Fruit fly (Drosophila melanogaster): ENCODE results near the gene Ets65A.

DNA sequence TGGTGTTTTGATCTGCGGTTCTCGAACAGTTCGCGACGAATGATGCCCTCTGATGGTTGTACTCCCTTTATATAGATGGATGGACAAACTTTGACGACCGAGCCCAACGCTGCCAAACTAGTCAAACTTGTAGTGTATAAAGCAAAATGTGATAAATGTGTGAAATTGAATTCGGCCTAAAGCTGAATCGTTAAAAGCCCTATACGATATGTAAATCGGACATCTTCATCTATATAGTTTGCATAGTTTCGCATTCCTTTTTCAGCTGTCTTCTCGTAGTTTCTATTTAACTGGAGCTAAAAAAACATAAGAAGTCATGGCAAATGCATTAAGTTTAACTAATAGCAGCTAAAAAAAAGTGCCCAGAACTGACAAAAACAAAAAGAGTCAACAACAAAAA, 36.1 kb downstream of the Ets65A start, which contains the start of gene Lcp65Ag2:
- TF ChIP-seq Dif (GFP tag; optimal IDR thresholded peaks at IDR 0.05; ENCODE audit: partially characterized antibody) (no peak), Jra (GFP tag; optimal IDR thresholded peaks at IDR 0.05) (no peak), GATAd (GFP tag; optimal IDR thresholded peaks at IDR 0.05) (no peak), Rel (GFP tag; optimal IDR thresholded peaks at IDR 0.05) (no peak), Rel (tag; optimal IDR thresholded peaks at IDR 0.05) (no peak), sv (GFP tag; optimal IDR thresholded peaks at IDR 0.05) (no peak), Hr78 (GFP tag; optimal IDR thresholded peaks at IDR 0.05) (no peak), CrebA (GFP tag; optimal IDR thresholded peaks at IDR 0.05; ENCODE audit: borderline replicate concordance) (no peak), brk (GFP tag; optimal IDR thresholded peaks at IDR 0.05) (no peak), Myc (optimal IDR thresholded peaks at IDR 0.05) (no peak), lola (GFP tag; optimal IDR thresholded peaks at IDR 0.05) (no peak), Abd-B (GFP tag; optimal IDR thresholded peaks at IDR 0.05) (no peak), fru (GFP tag; optimal IDR thresholded peaks at IDR 0.05) (no peak), Dfd (GFP tag; optimal IDR thresholded peaks at IDR 0.05) (no peak), br (GFP tag; optimal IDR thresholded peaks at IDR 0.05) (no peak)
